Fruit fly (Drosophila melanogaster): ENCODE data around the gene Pak3.

Gene Pak3

dm6 chr3R:16469501-16470263 is 16.1 kb upstream of the Pak3 start, which contains the start of the genes CG42232 and CSN5 (continued):
- TF ChIP-seq Opbp (GFP tag; IDR thresholded peaks at IDR 0.05; ENCODE audit: partially characterized antibody) (no peak; the same call in 2 of the 3 replicates), sob (GFP tag; IDR thresholded peaks at IDR 0.05) (0 out of 2 replicates have a peak, but pooled peaks have one; percentile 18), CG4730 (GFP tag; IDR thresholded peaks at IDR 0.05) (0 out of 2 replicates have a peak, but pooled peaks have one; percentile 21), Aef1 (GFP tag; IDR thresholded peaks at IDR 0.05) (peak; percentile 11; the same call in 1 of the 3 replicates), tin (GFP tag; optimal IDR thresholded peaks at IDR 0.05) (peak; percentile 48), CG16813 (GFP tag; IDR thresholded peaks at IDR 0.05; ENCODE audit: partially characterized antibody) (no peak; the same call in 2 of the 3 replicates), CG8359 (GFP tag; optimal IDR thresholded peaks at IDR 0.05; ENCODE audit: borderline replicate concordance) (no peak), CG4617 (GFP tag; optimal IDR thresholded peaks at IDR 0.05; ENCODE audit: borderline replicate concordance) (peak; percentile 13), CG17385 (GFP tag; optimal IDR thresholded peaks at IDR 0.05) (peak; percentile 49), CG2875 (GFP tag; optimal IDR thresholded peaks at IDR 0.05) (peak; percentile 26), eyg (GFP tag; optimal IDR thresholded peaks at IDR 0.05) (no peak), E2f2 (GFP tag; IDR thresholded peaks at IDR 0.05) (peak; percentile 62), CG18764 (GFP tag; optimal IDR thresholded peaks at IDR 0.05) (peak; percentile 40), crol (GFP tag; IDR thresholded peaks at IDR 0.05) (no peak), CG12769 (tag; optimal IDR thresholded peaks at IDR 0.05) (no peak), CG9215 (GFP tag; IDR thresholded peaks at IDR 0.05) (no peak), CG14441 (GFP tag; IDR thresholded peaks at IDR 0.05) (peak; percentile 39; the same call in 1 of the 2 replicates), fd96Cb (tag; optimal IDR thresholded peaks at IDR 0.05) (peak; percentile 49), kay (GFP tag; optimal IDR thresholded peaks at IDR 0.05) (peak; percentile 10), phol (tag; optimal IDR thresholded peaks at IDR 0.05) (peak; percentile 79), CG9797 (GFP tag; optimal IDR thresholded peaks at IDR 0.05) (peak; percentile 14), CG12391 (tag; optimal IDR thresholded peaks at IDR 0.05) (peak; percentile 82), row (GFP tag; IDR thresholded peaks at IDR 0.05) (peak; percentile 78), Hey (tag; optimal IDR thresholded peaks at IDR 0.05) (no peak), prd (optimal IDR thresholded peaks at IDR 0.05) (no peak), prd (GFP tag; IDR thresholded peaks at IDR 0.05) (peak; percentile 59; the same call in 2 of the 3 replicates), CG12299 (tag; optimal IDR thresholded peaks at IDR 0.05) (peak; percentile 9), CG17802 (tag; optimal IDR thresholded peaks at IDR 0.05) (peak; percentile 6), unc-4 (GFP tag; IDR thresholded peaks at IDR 0.05; ENCODE audit: partially characterized antibody) (peak; percentile 50; the same call in 1 of the 2 replicates), Nf-YA (GFP tag; IDR thresholded peaks at IDR 0.05) (no peak), CG14965 (GFP tag; optimal IDR thresholded peaks at IDR 0.05; ENCODE audit: borderline replicate concordance) (no peak), gem (tag; optimal IDR thresholded peaks at IDR 0.05) (peak; percentile 81), Dref (GFP tag; IDR thresholded peaks at IDR 0.05) (peak; percentile 60), CG9609 (GFP tag; optimal IDR thresholded peaks at IDR 0.05) (peak; percentile 0), CG10959 (GFP tag; IDR thresholded peaks at IDR 0.05) (no peak), CG5245 (GFP tag; optimal IDR thresholded peaks at IDR 0.05) (peak; percentile 49), CG9932 (GFP tag; IDR thresholded peaks at IDR 0.05) (peak; percentile 68), lola (GFP tag; optimal IDR thresholded peaks at IDR 0.05) (peak in 1 of 3 experiments; percentile 62), pb (GFP tag; optimal IDR thresholded peaks at IDR 0.05) (no peak), Trl (optimal IDR thresholded peaks at IDR 0.05) (no peak), Trl (GFP tag; optimal IDR thresholded peaks at IDR 0.05) (peak; percentile 40), CG15479 (GFP tag; optimal IDR thresholded peaks at IDR 0.05) (peak; percentile 30), crc (GFP tag; optimal IDR thresholded peaks at IDR 0.05) (no peak), Rfx (GFP tag; IDR thresholded peaks at IDR 0.05) (peak; percentile 65; the same call in 1 of the 2 replicates), Hsf (GFP tag; optimal IDR thresholded peaks at IDR 0.05) (peak; percentile 66), CG15269 (tag; optimal IDR thresholded peaks at IDR 0.05) (no peak), CG4282 (GFP tag; optimal IDR thresholded peaks at IDR 0.05) (no peak), ci (GFP tag; IDR thresholded peaks at IDR 0.05) (peak; percentile 50; the same call in 2 of the 3 replicates), Side (GFP tag; optimal IDR thresholded peaks at IDR 0.05) (peak; percentile 42)
